Fruit fly (Drosophila melanogaster) whole organism, prepupa: ENCODE results near the gene CG31538.
A peak's percentile ranks its signal among the peaks of the same experiment; 100 is the strongest.

ENCODE experiments used
- Blimp-1 ChIP-seq: fragments of 200-800 bp; sonication (Bioruptor generic); optimal IDR thresholded peaks from 3 replicates; lab custom pipeline; 2017; ENCODE audit warnings: missing biosample characterization, missing genetic modification characterization, mild to moderate bottlenecking, moderate library complexity, missing genetic modification reagents
- CG10669 ChIP-seq: fragments of 200-800 bp; sonication (Bioruptor generic); optimal IDR thresholded peaks from 3 replicates; lab custom pipeline; 2018; ENCODE audit warnings: missing biosample characterization, mild to moderate bottlenecking, missing genetic modification characterization, moderate library complexity
- CG11294 ChIP-seq: fragments of 200-800 bp; sonication (Bioruptor generic); IDR thresholded peaks from 2 replicates; pipeline ENCODE4 v1.3.6; 2022; ENCODE audit warnings: missing biosample characterization, missing genetic modification characterization
- CG11902 ChIP-seq: fragments of 200-800 bp; sonication (Bioruptor generic); optimal IDR thresholded peaks from 3 replicates; lab custom pipeline; 2016; ENCODE audit warnings: missing biosample characterization, missing genetic modification characterization
- CG16779 ChIP-seq: fragments of 200-800 bp; sonication (Bioruptor generic); optimal IDR thresholded peaks from 3 replicates; lab custom pipeline; 2017; ENCODE audit warnings: missing biosample characterization, mild to moderate bottlenecking, missing genetic modification characterization
- CG3032 ChIP-seq: fragments of 200-800 bp; optimal IDR thresholded peaks from 2 replicates; lab custom pipeline; 2019; ENCODE audit warnings: missing biosample characterization, mild to moderate bottlenecking, missing genetic modification characterization, moderate library complexity
- CG31627 ChIP-seq: fragments of 200-800 bp; sonication (Bioruptor generic); optimal IDR thresholded peaks from 3 replicates; lab custom pipeline; 2016; ENCODE audit warnings: missing biosample characterization, missing genetic modification characterization
- CG34406 ChIP-seq: fragments of 200-800 bp; sonication (Bioruptor generic); optimal IDR thresholded peaks from 3 replicates; lab custom pipeline; 2016; ENCODE audit warnings: missing biosample characterization, missing genetic modification characterization
- CG4318 ChIP-seq: fragments of 200-800 bp; sonication (Bioruptor generic); optimal IDR thresholded peaks from 3 replicates; lab custom pipeline; 2017; ENCODE audit warnings: missing biosample characterization, mild to moderate bottlenecking, missing genetic modification characterization
- CG6163 ChIP-seq: fragments of 200-800 bp; sonication (Bioruptor generic); IDR thresholded peaks from 3 replicates; pipeline ENCODE4 v1.3.6; 2022; ENCODE audit warnings: missing biosample characterization, missing genetic modification characterization
- CG6276 ChIP-seq: fragments of 200-800 bp; sonication (Bioruptor generic); optimal IDR thresholded peaks from 2 replicates; lab custom pipeline; 2017; ENCODE audit warnings: missing biosample characterization, mild to moderate bottlenecking, missing genetic modification characterization
- CG6792 ChIP-seq: fragments of 200-800 bp; sonication (Bioruptor generic); optimal IDR thresholded peaks from 3 replicates; lab custom pipeline; 2016; ENCODE audit warnings: missing biosample characterization, missing genetic modification characterization
- CG6808 ChIP-seq: fragments of 200-800 bp; sonication (Bioruptor generic); optimal IDR thresholded peaks from 3 replicates; lab custom pipeline; 2017; ENCODE audit warnings: missing biosample characterization, missing genetic modification characterization, mild to moderate bottlenecking, moderate library complexity, missing genetic modification reagents
- CG6854 ChIP-seq: fragments of 200-800 bp; sonication (Bioruptor generic); optimal IDR thresholded peaks from 2 replicates; lab custom pipeline; 2017; ENCODE audit warnings: missing biosample characterization, mild to moderate bottlenecking, missing genetic modification characterization
- CG7368 ChIP-seq: fragments of 200-800 bp; sonication (Bioruptor generic); optimal IDR thresholded peaks from 3 replicates; lab custom pipeline; 2016; ENCODE audit warnings: missing biosample characterization, missing genetic modification characterization
- CG8119 ChIP-seq: fragments of 200-800 bp; sonication (Bioruptor generic); IDR thresholded peaks from 3 replicates; pipeline ENCODE4 v1.3.6; 2022; ENCODE audit warnings: missing biosample characterization, missing genetic modification characterization
- CG8632 ChIP-seq: fragments of 200-800 bp; sonication (Bioruptor generic); optimal IDR thresholded peaks from 3 replicates; lab custom pipeline; 2016; ENCODE audit warnings: missing biosample characterization, missing genetic modification characterization
- CG9139 ChIP-seq: fragments of 200-800 bp; sonication (Bioruptor generic); optimal IDR thresholded peaks from 3 replicates; lab custom pipeline; 2017; ENCODE audit warnings: missing biosample characterization, mild to moderate bottlenecking, missing genetic modification characterization
- Eip75B ChIP-seq: fragments of 200-800 bp; sonication (Bioruptor generic); optimal IDR thresholded peaks from 3 replicates; lab custom pipeline; 2016; ENCODE audit warnings: missing biosample characterization, missing genetic modification characterization
- Eip78C ChIP-seq: fragments of 200-800 bp; sonication (Bioruptor generic); peaks from one replicate; lab custom pipeline; 2016; ENCODE audit warnings: missing biosample characterization, missing genetic modification characterization
- Ets21C ChIP-seq: fragments of 200-800 bp; sonication (Bioruptor generic); optimal IDR thresholded peaks from 3 replicates; lab custom pipeline; 2016; ENCODE audit warnings: missing biosample characterization, missing genetic modification characterization
- Ets96B ChIP-seq: fragments of 200-800 bp; optimal IDR thresholded peaks from 2 replicates; lab custom pipeline; 2019; ENCODE audit warnings: missing biosample characterization, mild to moderate bottlenecking, missing genetic modification characterization, moderate library complexity
- Hr4 ChIP-seq: fragments of 200-800 bp; sonication (Bioruptor generic); optimal IDR thresholded peaks from 3 replicates; lab custom pipeline; 2016; ENCODE audit warnings: missing biosample characterization, missing genetic modification characterization
- Lpt ChIP-seq: fragments of 200-800 bp; sonication (Bioruptor generic); optimal IDR thresholded peaks from 3 replicates; lab custom pipeline; 2016; ENCODE audit warnings: missing biosample characterization, missing genetic modification characterization
- Met ChIP-seq: fragments of 200-800 bp; sonication (Bioruptor generic); optimal IDR thresholded peaks from 3 replicates; lab custom pipeline; 2016; ENCODE audit warnings: missing biosample characterization, missing genetic modification characterization
- Smox ChIP-seq: fragments of 200-800 bp; sonication (Bioruptor generic); optimal IDR thresholded peaks from 3 replicates; lab custom pipeline; 2016; ENCODE audit warnings: missing biosample characterization, missing genetic modification characterization
- Sox14 ChIP-seq: fragments of 200-800 bp; sonication (Bioruptor generic); optimal IDR thresholded peaks from 3 replicates; lab custom pipeline; 2016; ENCODE audit warnings: missing biosample characterization, missing genetic modification characterization
- acj6 ChIP-seq: fragments of 200-800 bp; sonication (Bioruptor generic); optimal IDR thresholded peaks from 3 replicates; lab custom pipeline; 2016; ENCODE audit warnings: missing biosample characterization, missing genetic modification characterization
- cyc ChIP-seq: fragments of 200-800 bp; sonication (Bioruptor generic); optimal IDR thresholded peaks from 3 replicates; lab custom pipeline; 2016; ENCODE audit warnings: missing biosample characterization, missing genetic modification characterization
- eg ChIP-seq: fragments of 200-800 bp; sonication (Bioruptor generic); IDR thresholded peaks from 3 replicates; pipeline ENCODE4 v1.3.6; 2022; ENCODE audit warnings: missing biosample characterization, missing genetic modification characterization
- esn ChIP-seq: fragments of 200-800 bp; sonication (Bioruptor generic); optimal IDR thresholded peaks from 2 replicates; lab custom pipeline; 2016; ENCODE audit warnings: missing biosample characterization, mild to moderate bottlenecking, missing genetic modification characterization, moderate library complexity
- fd59A ChIP-seq: fragments of 200-800 bp; sonication (Bioruptor generic); optimal IDR thresholded peaks from 2 replicates; lab custom pipeline; 2017; ENCODE audit warnings: missing biosample characterization, mild to moderate bottlenecking, missing genetic modification characterization, missing genetic modification reagents
- fd85E ChIP-seq: fragments of 200-800 bp; sonication (Bioruptor generic); optimal IDR thresholded peaks from 3 replicates; lab custom pipeline; 2016; ENCODE audit warnings: missing biosample characterization, missing genetic modification characterization
- fkh ChIP-seq: fragments of 200-800 bp; sonication (Bioruptor generic); optimal IDR thresholded peaks from 3 replicates; lab custom pipeline; 2017; ENCODE audit warnings: missing biosample characterization, mild to moderate bottlenecking, missing genetic modification characterization, moderate library complexity
- net ChIP-seq: fragments of 200-800 bp; sonication (Bioruptor generic); optimal IDR thresholded peaks from 3 replicates; lab custom pipeline; 2016; ENCODE audit warnings: missing biosample characterization, missing genetic modification characterization
- pdm3 ChIP-seq: fragments of 200-800 bp; sonication (Bioruptor generic); optimal IDR thresholded peaks from 3 replicates; lab custom pipeline; 2016; ENCODE audit warnings: missing biosample characterization, missing genetic modification characterization
- ss ChIP-seq, 2 experiments: fragments of 200-800 bp; sonication (Bioruptor generic); optimal IDR thresholded peaks; 2 replicates in 1 of 2; 3 replicates in 1 of 2; lab custom pipeline; 2017 to 2018; ENCODE audit warnings: mild to moderate bottlenecking in 2 of 2, missing biosample characterization in 2 of 2, missing genetic modification characterization in 2 of 2, moderate library complexity in 1 of 2
- svp ChIP-seq: fragments of 200-800 bp; sonication (Bioruptor generic); peaks from one replicate; lab custom pipeline; 2016; ENCODE audit warnings: missing biosample characterization, missing genetic modification characterization
- vri ChIP-seq: fragments of 200-800 bp; sonication (Bioruptor generic); optimal IDR thresholded peaks from 3 replicates; lab custom pipeline; 2016; ENCODE audit warnings: missing biosample characterization, mild to moderate bottlenecking, missing genetic modification characterization

Gene CG31538

dm6 chr3R:5322182-5322609, 44.6 kb upstream of the CG31538 start:
- TF ChIP-seq CG11294 (no peak), Ets96B (no peak), fkh (no peak), CG10669 (GFP tag; lab: Kevin White, UChicago) (no peak), net (GFP tag; lab: Kevin White, UChicago) (no peak), CG6808 (GFP tag; lab: Kevin White, UChicago) (no peak), CG8632 (GFP tag; lab: Kevin White, UChicago) (no peak), Lpt (GFP tag; lab: Kevin White, UChicago) (no peak), CG9139 (no peak), CG4318 (no peak), CG7368 (GFP tag; lab: Kevin White, UChicago) (no peak), Blimp-1 (no peak), Hr4 (GFP tag; lab: Kevin White, UChicago) (no peak), pdm3 (no peak), CG34406 (no peak), cyc (no peak), CG6792 (no peak), fd85E (no peak), Smox (GFP tag; lab: Kevin White, UChicago) (no peak)
- TF ChIP-seq, all 60 proteins: peak for 0

dm6 chr3R:5320672-5321071, 43.0 kb upstream of the CG31538 start:
- no peak for TF ChIP-seq pdm3
- no peak for TF ChIP-seq acj6 (GFP tag; lab: Kevin White, UChicago)
- TF ChIP-seq CG6276 (GFP tag; lab: Kevin White, UChicago), result no peak
- no peak for TF ChIP-seq fd59A
- TF ChIP-seq CG11902 (GFP tag; lab: Kevin White, UChicago), result no peak
- no peak for TF ChIP-seq CG3032 (tag; lab: Kevin White, UChicago)
- TF ChIP-seq Eip75B (GFP tag; lab: Kevin White, UChicago), result no peak
- no peak for TF ChIP-seq Ets21C
- TF ChIP-seq CG6163 (GFP tag; lab: Robert Waterston, UW), result no peak
- no peak for TF ChIP-seq CG6792
- no peak for TF ChIP-seq CG8632 (GFP tag; lab: Kevin White, UChicago)
- peak; percentile 60 for TF ChIP-seq Sox14
- no peak for TF ChIP-seq CG6808 (GFP tag; lab: Kevin White, UChicago)
- no peak for TF ChIP-seq esn (GFP tag; lab: Kevin White, UChicago)
- TF ChIP-seq ss (GFP tag; optimal IDR thresholded peaks at IDR 0.05; lab: Kevin White, UChicago), result peak in 1 of 2 experiments; percentile 15
- TF ChIP-seq CG10669 (GFP tag; lab: Kevin White, UChicago), result no peak
- TF ChIP-seq CG31627, result no peak
- TF ChIP-seq fkh, result peak; percentile 86
- no peak for TF ChIP-seq CG7368 (GFP tag; lab: Kevin White, UChicago)
- TF ChIP-seq Eip78C (GFP tag; lab: Kevin White, UChicago), result peak; percentile 71
- peak; percentile 60 for TF ChIP-seq vri (GFP tag; lab: Kevin White, UChicago)
- no peak for TF ChIP-seq CG8119
- no peak for TF ChIP-seq Hr4 (GFP tag; lab: Kevin White, UChicago)
- no peak for TF ChIP-seq CG6854
- TF ChIP-seq CG16779 (tag; lab: Kevin White, UChicago), result no peak
- TF ChIP-seq, all 60 proteins: peak for 5

dm6 chr3R:5319059-5319785, 41.6 kb upstream of the CG31538 start:
- TF ChIP-seq esn (GFP tag; lab: Kevin White, UChicago) (peak; percentile 24), ss (GFP tag; optimal IDR thresholded peaks at IDR 0.05; lab: Kevin White, UChicago) (no peak), eg (no peak), fkh (peak; percentile 88), vri (GFP tag; lab: Kevin White, UChicago) (peak; percentile 70), svp (GFP tag; lab: Kevin White, UChicago) (no peak), CG8632 (GFP tag; lab: Kevin White, UChicago) (no peak), Met (GFP tag; lab: Kevin White, UChicago) (peak; percentile 44), CG7368 (GFP tag; lab: Kevin White, UChicago) (no peak), acj6 (GFP tag; lab: Kevin White, UChicago) (no peak), Eip78C (GFP tag; lab: Kevin White, UChicago) (peak; percentile 69)
